Worm (Caenorhabditis elegans): ENCODE results near the gene ZK742.7.

DNA sequence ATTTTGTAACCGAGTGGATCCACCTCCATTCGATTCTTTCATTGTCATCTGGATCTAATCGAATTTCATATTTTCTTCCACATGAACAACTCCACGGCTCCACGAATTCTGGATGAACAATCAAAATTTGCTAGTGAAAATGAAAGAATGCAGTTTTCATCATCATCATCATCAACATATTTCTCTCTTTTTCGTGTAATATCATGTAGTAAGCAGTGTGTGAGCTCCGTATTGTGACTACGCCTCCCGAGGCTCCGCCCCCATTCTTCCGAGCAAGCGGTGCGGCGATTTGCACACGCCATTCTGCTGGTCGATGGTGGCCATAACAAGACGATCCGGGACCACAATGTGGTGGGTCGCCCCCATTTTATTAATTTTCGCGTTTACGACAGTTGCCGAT, at the start of gene ZK742.7:
- TF ChIP-seq athp-1 (tag; optimal IDR thresholded peaks at IDR 0.05), result no peak
- no peak for TF ChIP-seq B0261.1 (tag; optimal IDR thresholded peaks at IDR 0.05)
- no peak for TF ChIP-seq rec-8 (tag; optimal IDR thresholded peaks at IDR 0.05)
- TF ChIP-seq nhr-27 (tag; optimal IDR thresholded peaks at IDR 0.05), result no peak
- TF ChIP-seq Y56A3A.18 (GFP tag; IDR thresholded peaks at IDR 0.05), result no peak
- TF ChIP-seq unc-62 (GFP tag; optimal IDR thresholded peaks at IDR 0.05), result no peak
- no peak for TF ChIP-seq gei-17 (GFP tag; optimal IDR thresholded peaks at IDR 0.05)
- no peak for TF ChIP-seq F57A8.1 (GFP tag; optimal IDR thresholded peaks at IDR 0.05)
- no peak for TF ChIP-seq nfya-1 (tag; optimal IDR thresholded peaks at IDR 0.05; ENCODE audit: borderline replicate concordance, insufficient read depth)
- no peak for TF ChIP-seq Y53G8AR.9 (GFP tag; conservative IDR thresholded peaks at IDR 0.05)
- no peak for TF ChIP-seq let-607 (tag; optimal IDR thresholded peaks at IDR 0.05)
